Worm (Caenorhabditis elegans) whole organism, L1 larva: ENCODE data around the gene lips-1.
A peak's percentile ranks its signal among the peaks of the same experiment; 100 is the strongest.

Experiments used
- C34B4.2 ChIP-seq: sonication (generic microtip); optimal IDR thresholded peaks from 2 replicates; lab custom pipeline; 2017; ENCODE audit warnings: mild to moderate bottlenecking, missing genetic modification characterization, missing compliant biosample characterization
- F16B12.6 ChIP-seq: fragments of 150-350 bp; optimal IDR thresholded peaks from 2 replicates; lab custom pipeline; 2014; ENCODE audit warnings: missing biosample characterization, missing genetic modification characterization
- Y116A8C.19 ChIP-seq: sonication (generic microtip); optimal IDR thresholded peaks from 2 replicates; lab custom pipeline; 2016; ENCODE audit warnings: missing compliant biosample characterization, missing genetic modification characterization, borderline replicate concordance
- aha-1 ChIP-seq: fragments of 150-350 bp; optimal IDR thresholded peaks from 2 replicates; lab custom pipeline; 2014; ENCODE audit warnings: missing biosample characterization, missing genetic modification characterization
- aly-2 ChIP-seq: fragments of 150-350 bp; optimal IDR thresholded peaks from 2 replicates; lab custom pipeline; 2014; ENCODE audit warnings: missing biosample characterization, missing genetic modification characterization
- ama-1 ChIP-seq: fragments of 150-350 bp; optimal IDR thresholded peaks from 2 replicates; lab custom pipeline; 2014
- ceh-63 ChIP-seq: fragments of 200-800 bp; sonication (Bioruptor generic); optimal IDR thresholded peaks from 2 replicates; lab custom pipeline; 2018; ENCODE audit warnings: mild to moderate bottlenecking, missing genetic modification characterization, missing compliant biosample characterization
- ceh-8 ChIP-seq: fragments of 200-800 bp; sonication (Bioruptor generic); optimal IDR thresholded peaks from 2 replicates; lab custom pipeline; 2018; ENCODE audit warnings: mild to moderate bottlenecking, missing genetic modification characterization, moderate library complexity, missing compliant biosample characterization
- ceh-88 ChIP-seq: fragments of 200-800 bp; sonication (Bioruptor generic); IDR thresholded peaks from 2 replicates; pipeline ENCODE4 v1.3.6; 2022; ENCODE audit warnings: missing genetic modification characterization, missing compliant biosample characterization
- ces-1 ChIP-seq: fragments of 150-350 bp; optimal IDR thresholded peaks from 2 replicates; lab custom pipeline; 2014; ENCODE audit warnings: missing biosample characterization, missing genetic modification reagents, missing genetic modification characterization
- dpl-1 ChIP-seq, 3 experiments: fragments of 150-350 bp in 2 of 3; sonication (generic microtip) in 1 of 3; optimal IDR thresholded peaks; 2 replicates each; lab custom pipeline; 2014 to 2017; ENCODE audit warnings: missing biosample characterization in 3 of 3, missing genetic modification characterization in 3 of 3, missing genetic modification reagents in 3 of 3
- dsc-1 ChIP-seq: sonication (generic microtip); optimal IDR thresholded peaks from 2 replicates; lab custom pipeline; 2016; ENCODE audit warnings: mild to moderate bottlenecking, missing genetic modification characterization, missing compliant biosample characterization
- egl-13 ChIP-seq: sonication (generic microtip); optimal IDR thresholded peaks from 2 replicates; lab custom pipeline; 2016; ENCODE audit warnings: missing genotype, missing genetic modification reagents, missing genetic modification characterization, missing compliant biosample characterization
- elt-2 ChIP-seq: sonication (generic microtip); optimal IDR thresholded peaks from 2 replicates; lab custom pipeline; 2016; ENCODE audit warnings: missing genetic modification characterization, mild to moderate bottlenecking, inconsistent platforms, missing compliant biosample characterization, missing genetic modification reagents
- ets-5 ChIP-seq: fragments of 200-800 bp; sonication (Bioruptor generic); IDR thresholded peaks from 2 replicates; pipeline ENCODE4 v1.3.6; 2022; ENCODE audit warnings: missing genetic modification characterization, missing compliant biosample characterization
- fkh-4 ChIP-seq: sonication (generic microtip); optimal IDR thresholded peaks from 2 replicates; lab custom pipeline; 2016; ENCODE audit warnings: missing compliant biosample characterization, missing genetic modification characterization, borderline replicate concordance
- fkh-8 ChIP-seq: sonication (generic microtip); optimal IDR thresholded peaks from 2 replicates; lab custom pipeline; 2016; ENCODE audit warnings: mild to moderate bottlenecking, missing genetic modification characterization, missing compliant biosample characterization
- fos-1 ChIP-seq: fragments of 150-350 bp; optimal IDR thresholded peaks from 2 replicates; lab custom pipeline; 2014; ENCODE audit warnings: missing biosample characterization, missing genetic modification characterization
- hlh-4 ChIP-seq: sonication (generic microtip); optimal IDR thresholded peaks from 2 replicates; lab custom pipeline; 2016; ENCODE audit warnings: mild to moderate bottlenecking, missing genetic modification characterization, missing compliant biosample characterization
- irx-1 ChIP-seq: sonication (generic microtip); optimal IDR thresholded peaks from 2 replicates; lab custom pipeline; 2016; ENCODE audit warnings: missing genetic modification characterization, missing compliant biosample characterization
- isw-1 ChIP-seq: fragments of 200-800 bp; sonication (Bioruptor generic); IDR thresholded peaks from 2 replicates; pipeline ENCODE4 v1.3.6; 2022; ENCODE audit warnings: missing genetic modification characterization, missing compliant biosample characterization
- jun-1 ChIP-seq: fragments of 150-350 bp; optimal IDR thresholded peaks from 2 replicates; lab custom pipeline; 2014; ENCODE audit warnings: missing biosample characterization, missing genetic modification reagents, missing genetic modification characterization
- lin-14 ChIP-seq: fragments of 200-800 bp; sonication (Bioruptor generic); optimal IDR thresholded peaks from 2 replicates; lab custom pipeline; 2018; ENCODE audit warnings: mild to moderate bottlenecking, missing genetic modification characterization, moderate library complexity, missing compliant biosample characterization
- lin-15B ChIP-seq: fragments of 150-350 bp; sonication (generic microtip); optimal IDR thresholded peaks from 3 replicates; lab custom pipeline; 2014; ENCODE audit warnings: missing biosample characterization, missing genetic modification characterization
- mdl-1 ChIP-seq, 2 experiments: fragments of 150-350 bp; optimal IDR thresholded peaks; 2 replicates each; lab custom pipeline; 2014 to 2017; ENCODE audit warnings: missing biosample characterization in 2 of 2, missing genetic modification characterization in 2 of 2, inconsistent platforms in 1 of 2
- mef-2 ChIP-seq: fragments of 150-350 bp; optimal IDR thresholded peaks from 2 replicates; lab custom pipeline; 2014; ENCODE audit warnings: missing biosample characterization, missing genetic modification characterization
- nhr-20 ChIP-seq: sonication (generic microtip); optimal IDR thresholded peaks from 2 replicates; lab custom pipeline; 2016; ENCODE audit warnings: mild to moderate bottlenecking, missing genetic modification characterization, missing compliant biosample characterization
- nhr-28 ChIP-seq: fragments of 150-350 bp; optimal IDR thresholded peaks from 2 replicates; lab custom pipeline; 2014; ENCODE audit warnings: missing biosample characterization, missing genetic modification characterization
- nhr-47 ChIP-seq: sonication (generic microtip); optimal IDR thresholded peaks from 2 replicates; lab custom pipeline; 2016; ENCODE audit warnings: mild to moderate bottlenecking, missing genetic modification characterization, moderate library complexity, missing compliant biosample characterization
- nhr-76 ChIP-seq: sonication (generic microtip); optimal IDR thresholded peaks from 2 replicates; lab custom pipeline; 2017; ENCODE audit warnings: missing biosample characterization, missing genetic modification characterization
- nhr-90 ChIP-seq: sonication (generic microtip); optimal IDR thresholded peaks from 2 replicates; lab custom pipeline; 2016; ENCODE audit warnings: mild to moderate bottlenecking, missing genetic modification characterization, missing compliant biosample characterization; ENCODE audit not compliant: poor library complexity
- pax-3 ChIP-seq: fragments of 200-800 bp; sonication (Bioruptor generic); optimal IDR thresholded peaks from 2 replicates; lab custom pipeline; 2018; ENCODE audit warnings: mild to moderate bottlenecking, missing genetic modification characterization, moderate library complexity, missing compliant biosample characterization
- pqm-1 ChIP-seq: sonication (generic microtip); optimal IDR thresholded peaks from 3 replicates; lab custom pipeline; 2017; ENCODE audit warnings: missing biosample characterization, missing genetic modification characterization
- skn-1 ChIP-seq: fragments of 150-350 bp; optimal IDR thresholded peaks from 2 replicates; lab custom pipeline; 2014; ENCODE audit warnings: missing biosample characterization, missing genetic modification characterization
- sox-4 ChIP-seq: sonication (generic microtip); optimal IDR thresholded peaks from 2 replicates; lab custom pipeline; 2016; ENCODE audit warnings: missing genetic modification characterization, missing compliant biosample characterization
- sptf-1 ChIP-seq: fragments of 150-350 bp; optimal IDR thresholded peaks from 2 replicates; lab custom pipeline; 2014; ENCODE audit warnings: missing biosample characterization, missing genetic modification characterization
- unc-30 ChIP-seq: sonication (generic microtip); optimal IDR thresholded peaks from 2 replicates; lab custom pipeline; 2017; ENCODE audit warnings: missing biosample characterization, missing genetic modification characterization
- unc-62 ChIP-seq: fragments of 150-350 bp; optimal IDR thresholded peaks from 2 replicates; lab custom pipeline; 2014; ENCODE audit warnings: missing biosample characterization, missing genetic modification reagents, missing genetic modification characterization
- unc-86 ChIP-seq: sonication (generic microtip); optimal IDR thresholded peaks from 2 replicates; lab custom pipeline; 2016; ENCODE audit warnings: missing genetic modification characterization, missing compliant biosample characterization
- ztf-4 ChIP-seq: fragments of 150-350 bp; optimal IDR thresholded peaks from 2 replicates; lab custom pipeline; 2014; ENCODE audit warnings: missing biosample characterization, missing genetic modification characterization

The lips-1 gene

DNA sequence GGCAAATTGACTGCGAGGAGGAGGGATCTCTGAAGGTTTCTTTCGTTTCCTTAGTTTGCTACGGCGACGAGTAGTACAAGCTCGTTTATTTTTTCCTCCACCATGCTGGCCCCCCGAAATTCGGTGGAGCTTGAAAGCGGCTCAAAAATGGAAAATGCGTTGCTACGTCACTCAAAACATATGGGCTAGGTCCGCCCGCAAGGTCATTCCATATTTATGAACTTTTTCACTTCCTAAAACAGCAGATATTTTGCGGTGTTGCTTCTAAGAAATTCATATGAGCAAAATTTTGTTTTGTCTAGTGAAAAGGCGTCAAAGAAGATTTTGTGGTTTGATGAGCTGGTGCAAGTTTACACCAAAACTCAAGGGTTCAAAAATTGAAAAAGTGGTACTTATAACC is 41.9 kb downstream of the lips-1 start:
- TF ChIP-seq mdl-1 (tag; optimal IDR thresholded peaks at IDR 0.05; lab: Kevin White, UChicago), result no peak
- peak; percentile 13 for TF ChIP-seq lin-14 (GFP tag; lab: Kevin White, UChicago)
- TF ChIP-seq unc-86 (tag; lab: Kevin White, UChicago), result peak; percentile 70

DNA sequence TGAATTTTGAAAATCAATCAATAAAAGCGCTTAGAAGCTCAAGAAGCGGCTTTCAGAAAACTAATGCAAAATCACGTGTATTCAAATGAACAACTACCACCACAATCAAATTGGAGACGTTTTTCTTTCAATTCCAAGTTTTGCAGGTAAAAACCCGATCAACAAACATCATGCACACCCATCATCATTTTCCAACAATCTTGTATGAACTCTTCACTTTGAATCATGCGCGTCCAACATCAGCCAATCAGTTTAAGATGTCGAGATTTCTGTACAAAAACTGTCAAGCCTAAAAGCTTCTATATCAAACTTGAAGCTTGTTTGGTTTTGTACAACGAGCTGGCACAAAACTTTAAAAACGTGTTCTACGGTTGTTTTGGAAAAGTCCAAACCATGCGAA is 46.2 kb downstream of the lips-1 start:
- no peak for TF ChIP-seq pqm-1
- no peak for TF ChIP-seq Y116A8C.19
- no peak for TF ChIP-seq unc-30
- TF ChIP-seq nhr-28, result no peak
- TF ChIP-seq jun-1, result no peak
- no peak for TF ChIP-seq ceh-88 (GFP tag; lab: Robert Waterston, UW)
- no peak for TF ChIP-seq ztf-4 (tag; lab: Kevin White, UChicago)
- no peak for TF ChIP-seq ces-1
- no peak for TF ChIP-seq skn-1 (tag; lab: Kevin White, UChicago)
- TF ChIP-seq egl-13 (tag; lab: Kevin White, UChicago), result no peak
- TF ChIP-seq nhr-76 (tag; lab: Kevin White, UChicago), result no peak
- no peak for TF ChIP-seq unc-62 (GFP tag; lab: Kevin White, UChicago)
- no peak for TF ChIP-seq F16B12.6 (tag; lab: Kevin White, UChicago)
- no peak for TF ChIP-seq ceh-8
- TF ChIP-seq aha-1, result no peak
- no peak for TF ChIP-seq fkh-4 (tag; lab: Kevin White, UChicago)
- no peak for TF ChIP-seq lin-15B (tag; lab: Kevin White, UChicago)
- no peak for TF ChIP-seq dsc-1 (tag; lab: Kevin White, UChicago)

DNA sequence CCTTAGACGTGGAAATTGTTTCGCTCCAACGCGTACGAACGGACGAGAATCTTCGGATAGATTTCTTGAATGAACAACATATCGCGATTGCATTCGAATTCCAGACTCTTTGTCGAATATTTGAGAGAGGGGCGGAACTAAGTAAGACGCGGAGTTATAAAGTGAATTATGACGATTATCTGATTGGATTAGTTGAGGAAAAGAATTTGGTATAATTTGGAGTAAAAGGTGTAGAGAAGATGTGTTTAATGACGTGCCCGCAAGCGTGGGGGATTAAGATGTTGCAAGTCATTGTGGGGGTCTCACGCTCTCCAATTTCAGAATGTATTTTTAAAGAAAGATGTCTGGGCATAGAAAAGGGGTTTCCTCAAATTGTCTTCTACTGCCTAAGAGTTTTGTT is 52.5 kb downstream of the lips-1 start:
- no peak for TF ChIP-seq aly-2 (tag; lab: Kevin White, UChicago)
- TF ChIP-seq C34B4.2, result no peak
- no peak for TF ChIP-seq sptf-1 (tag; lab: Kevin White, UChicago)
- TF ChIP-seq fkh-8 (tag; lab: Kevin White, UChicago), result peak; percentile 52
- no peak for TF ChIP-seq fos-1 (tag; lab: Kevin White, UChicago)
- no peak for TF ChIP-seq nhr-90 (tag; lab: Kevin White, UChicago)
- TF ChIP-seq dpl-1 (GFP tag; optimal IDR thresholded peaks at IDR 0.05; lab: Kevin White, UChicago), result no peak
- no peak for TF ChIP-seq isw-1 (GFP tag; lab: Robert Waterston, UW)
- TF ChIP-seq jun-1, result no peak
- TF ChIP-seq ceh-63 (GFP tag; lab: Kevin White, UChicago), result no peak
- TF ChIP-seq nhr-47 (tag; lab: Kevin White, UChicago), result peak; percentile 50
- TF ChIP-seq ets-5 (GFP tag; lab: Robert Waterston, UW), result no peak
- no peak for TF ChIP-seq nhr-20 (tag; lab: Kevin White, UChicago)
- TF ChIP-seq sox-4, result no peak
- TF ChIP-seq pax-3, result peak; percentile 50
- no peak for TF ChIP-seq ama-1 (lab: Kevin White, UChicago)
- no peak for TF ChIP-seq pqm-1
- no peak for TF ChIP-seq mef-2 (tag; lab: Kevin White, UChicago)
- TF ChIP-seq irx-1, result no peak
- TF ChIP-seq dsc-1 (tag; lab: Kevin White, UChicago), result peak; percentile 94
- TF ChIP-seq hlh-4 (tag; lab: Kevin White, UChicago), result no peak
- no peak for TF ChIP-seq elt-2 (tag; lab: Kevin White, UChicago)
